Worm (Caenorhabditis elegans) whole organism, young adult: Measurements from ENCODE around the gene allo-1.

Experiments used
- B0336.3 ChIP-seq: fragments of 200-800 bp; sonication (Bioruptor generic); IDR thresholded peaks from 2 replicates; pipeline ENCODE4 v1.3.6; 2022; ENCODE audit warnings: missing genetic modification characterization, missing compliant biosample characterization
- F33H1.4 ChIP-seq: fragments of 200-800 bp; sonication (Bioruptor generic); IDR thresholded peaks from 2 replicates; pipeline ENCODE4 v1.3.6; 2022; ENCODE audit warnings: missing genetic modification reagents, missing genetic modification characterization, missing compliant biosample characterization
- F57C9.4 ChIP-seq: sonication (generic microtip); optimal IDR thresholded peaks from 2 replicates; lab custom pipeline; 2017; ENCODE audit warnings: mild to moderate bottlenecking, missing genetic modification characterization, missing compliant biosample characterization
- K12H6.12 ChIP-seq: fragments of 200-800 bp; sonication (Bioruptor generic); optimal IDR thresholded peaks from 2 replicates; lab custom pipeline; 2018; ENCODE audit warnings: mild to moderate bottlenecking, missing genetic modification characterization, missing compliant biosample characterization
- ZK185.1 ChIP-seq: sonication (generic microtip); optimal IDR thresholded peaks from 2 replicates; lab custom pipeline; 2016; ENCODE audit warnings: mild to moderate bottlenecking, missing genetic modification characterization, missing compliant biosample characterization; ENCODE audit not compliant: poor library complexity, severe bottlenecking
- attf-5 ChIP-seq: fragments of 200-800 bp; sonication (Bioruptor generic); optimal IDR thresholded peaks from 2 replicates; lab custom pipeline; 2018; ENCODE audit warnings: mild to moderate bottlenecking, missing genetic modification characterization, missing compliant biosample characterization
- bed-2 ChIP-seq: fragments of 200-800 bp; sonication (Bioruptor generic); IDR thresholded peaks from 2 replicates; pipeline ENCODE4 v1.3.6; 2022; ENCODE audit warnings: missing genetic modification reagents, missing genetic modification characterization, missing compliant biosample characterization
- cebp-1 ChIP-seq, 2 experiments: fragments of 200-800 bp in 1 of 2; sonication (Bioruptor generic) in 1 of 2; sonication (generic microtip) in 1 of 2; IDR thresholded peaks in 1 of 2; optimal IDR thresholded peaks in 1 of 2; 2 replicates each; pipeline versions ENCODE4 v1.3.6 to Lab custom; 2017 to 2022; ENCODE audit warnings: missing compliant biosample characterization in 2 of 2, missing genetic modification characterization in 2 of 2, mild to moderate bottlenecking in 1 of 2, missing genetic modification reagents in 1 of 2, moderate library complexity in 1 of 2
- ceh-27 ChIP-seq: fragments of 200-800 bp; sonication (Bioruptor generic); optimal IDR thresholded peaks from 2 replicates; lab custom pipeline; 2018; ENCODE audit warnings: mild to moderate bottlenecking, missing genetic modification characterization, moderate library complexity, missing compliant biosample characterization
- chd-7 ChIP-seq: sonication (generic microtip); optimal IDR thresholded peaks from 2 replicates; lab custom pipeline; 2016; ENCODE audit warnings: mild to moderate bottlenecking, missing genetic modification characterization, moderate library complexity, missing compliant biosample characterization
- die-1 ChIP-seq: sonication (generic microtip); optimal IDR thresholded peaks from 2 replicates; lab custom pipeline; 2016; ENCODE audit warnings: missing genotype, mild to moderate bottlenecking, missing genetic modification characterization, missing compliant biosample characterization
- dox-1 ChIP-seq: fragments of 200-800 bp; sonication (Bioruptor generic); IDR thresholded peaks from 2 replicates; pipeline ENCODE4 v1.3.6; 2022; ENCODE audit warnings: missing genetic modification reagents, missing genetic modification characterization, missing compliant biosample characterization
- dpl-1 ChIP-seq: fragments of 150-350 bp; optimal IDR thresholded peaks from 2 replicates; lab custom pipeline; 2014; ENCODE audit warnings: missing biosample characterization, missing genetic modification reagents, missing genetic modification characterization
- efl-1 ChIP-seq: fragments of 150-350 bp; optimal IDR thresholded peaks from 2 replicates; lab custom pipeline; 2014; ENCODE audit warnings: missing biosample characterization, missing genetic modification reagents, missing genetic modification characterization
- ekl-4 ChIP-seq: fragments of 200-800 bp; sonication (Bioruptor generic); IDR thresholded peaks from 2 replicates; pipeline ENCODE4 v1.3.6; 2022; ENCODE audit warnings: missing genetic modification reagents, missing genetic modification characterization, missing compliant biosample characterization
- ets-4 ChIP-seq: fragments of 200-800 bp; sonication (Bioruptor generic); optimal IDR thresholded peaks from 2 replicates; lab custom pipeline; 2018; ENCODE audit warnings: mild to moderate bottlenecking, missing genetic modification characterization, missing compliant biosample characterization
- hmg-1.2 ChIP-seq: fragments of 200-800 bp; sonication (Bioruptor generic); IDR thresholded peaks from 2 replicates; pipeline ENCODE4 v1.3.6; 2022; ENCODE audit warnings: missing genetic modification reagents, missing genetic modification characterization, missing compliant biosample characterization
- lin-35 ChIP-seq, 3 experiments: fragments of 150-350 bp in 2 of 3; sonication (generic microtip) in 1 of 3; optimal IDR thresholded peaks; 2 replicates each; lab custom pipeline; 2014 to 2018; ENCODE audit warnings: missing biosample characterization in 3 of 3, missing genetic modification characterization in 3 of 3, missing genetic modification reagents in 3 of 3
- lin-40 ChIP-seq: sonication (generic microtip); optimal IDR thresholded peaks from 2 replicates; lab custom pipeline; 2016; ENCODE audit warnings: missing genetic modification characterization, mild to moderate bottlenecking, missing compliant biosample characterization, missing genotype, missing genetic modification reagents
- lin-54 ChIP-seq: fragments of 200-800 bp; sonication (Bioruptor generic); optimal IDR thresholded peaks from 2 replicates; lab custom pipeline; 2018; ENCODE audit warnings: mild to moderate bottlenecking, missing genetic modification characterization, missing compliant biosample characterization
- lsy-27 ChIP-seq: sonication (generic microtip); optimal IDR thresholded peaks from 2 replicates; lab custom pipeline; 2017; ENCODE audit warnings: missing genetic modification characterization, mild to moderate bottlenecking, missing compliant biosample characterization, antibody characterized with exemption, missing genotype, borderline replicate concordance; ENCODE audit not compliant: insufficient read depth
- madf-10 ChIP-seq: sonication (generic microtip); optimal IDR thresholded peaks from 2 replicates; lab custom pipeline; 2016; ENCODE audit warnings: mild to moderate bottlenecking, missing genetic modification characterization, missing compliant biosample characterization
- madf-6 ChIP-seq: fragments of 200-800 bp; sonication (Bioruptor generic); IDR thresholded peaks from 2 replicates; pipeline ENCODE4 v1.3.6; 2022; ENCODE audit warnings: missing genetic modification reagents, missing genetic modification characterization, missing compliant biosample characterization
- madf-8 ChIP-seq: fragments of 200-800 bp; sonication (Bioruptor generic); conservative IDR thresholded peaks from 2 replicates; pipeline ENCODE4 v1.3.6; 2022; ENCODE audit warnings: missing genetic modification reagents, missing genetic modification characterization, missing compliant biosample characterization
- mcd-1 ChIP-seq: fragments of 200-800 bp; sonication (Bioruptor generic); IDR thresholded peaks from 2 replicates; pipeline ENCODE4 v1.3.6; 2022; ENCODE audit warnings: missing genetic modification reagents, missing genetic modification characterization, missing compliant biosample characterization
- nfya-2 ChIP-seq: fragments of 200-800 bp; sonication (Bioruptor generic); IDR thresholded peaks from 2 replicates; pipeline ENCODE4 v1.3.6; 2022; ENCODE audit warnings: missing genetic modification reagents, missing genetic modification characterization, missing compliant biosample characterization
- nfyb-1 ChIP-seq: fragments of 200-800 bp; sonication (Bioruptor generic); IDR thresholded peaks from 2 replicates; pipeline ENCODE4 v1.3.6; 2022; ENCODE audit warnings: missing genetic modification reagents, missing genetic modification characterization, missing compliant biosample characterization
- nhr-120 ChIP-seq: fragments of 200-800 bp; sonication (Bioruptor generic); IDR thresholded peaks from 2 replicates; pipeline ENCODE4 v1.3.6; 2022; ENCODE audit warnings: missing genetic modification characterization, missing compliant biosample characterization
- nhr-80 ChIP-seq: sonication (generic microtip); optimal IDR thresholded peaks from 2 replicates; lab custom pipeline; 2016; ENCODE audit warnings: missing genetic modification characterization, missing compliant biosample characterization
- pbrm-1 ChIP-seq: fragments of 200-800 bp; sonication (Bioruptor generic); IDR thresholded peaks from 2 replicates; pipeline ENCODE4 v1.3.6; 2022; ENCODE audit warnings: missing genetic modification reagents, missing genetic modification characterization, missing compliant biosample characterization
- pha-4 ChIP-seq: fragments of 150-350 bp; sonication (generic microtip); optimal IDR thresholded peaks from 2 replicates; lab custom pipeline; 2014; ENCODE audit warnings: missing biosample characterization, missing genetic modification reagents, missing genetic modification characterization
- sea-2 ChIP-seq: fragments of 200-800 bp; sonication (Bioruptor generic); IDR thresholded peaks from 2 replicates; pipeline ENCODE4 v1.3.6; 2022; ENCODE audit warnings: missing genetic modification characterization, missing compliant biosample characterization
- snpc-3.4 ChIP-seq: sonication (generic microtip); optimal IDR thresholded peaks from 2 replicates; lab custom pipeline; 2017; ENCODE audit warnings: missing genetic modification characterization, mild to moderate bottlenecking, missing compliant biosample characterization, antibody characterized with exemption, moderate library complexity, missing genotype, missing genetic modification reagents
- snpc-4 ChIP-seq, 5 experiments: fragments of 150-350 bp in 1 of 5; sonication (generic microtip) in 4 of 5; optimal IDR thresholded peaks; 2 replicates each; lab custom pipeline; 2014 to 2018; ENCODE audit warnings: missing genetic modification characterization in 5 of 5, missing biosample characterization in 3 of 5, antibody characterized with exemption in 2 of 5, mild to moderate bottlenecking in 2 of 5, missing compliant biosample characterization in 2 of 5, missing genotype in 2 of 5, moderate library complexity in 2 of 5, missing genetic modification reagents in 1 of 5
- somi-1 ChIP-seq: fragments of 200-800 bp; sonication (Bioruptor generic); optimal IDR thresholded peaks from 2 replicates; lab custom pipeline; 2018; ENCODE audit warnings: mild to moderate bottlenecking, missing genetic modification characterization, missing compliant biosample characterization
- tbp1 ChIP-seq: fragments of 200-800 bp; sonication (Bioruptor generic); optimal IDR thresholded peaks from 2 replicates; lab custom pipeline; 2018; ENCODE audit warnings: mild to moderate bottlenecking, missing genetic modification characterization, missing compliant biosample characterization
- tlf-1 ChIP-seq: fragments of 200-800 bp; sonication (Bioruptor generic); optimal IDR thresholded peaks from 2 replicates; lab custom pipeline; 2018; ENCODE audit warnings: mild to moderate bottlenecking, missing genetic modification characterization, missing compliant biosample characterization
- unc-62 ChIP-seq: fragments of 150-350 bp; optimal IDR thresholded peaks from 2 replicates; lab custom pipeline; 2014; ENCODE audit warnings: missing biosample characterization, missing genetic modification reagents, missing genetic modification characterization

The allo-1 gene

ce11 chrIV:10697022-10697979, at the start of gene allo-1:
allo-1 (minus strand) TSS chrIV:10697072.
- TF ChIP-seq F57C9.4 (tag; lab: Kevin White, UChicago): no peak
- TF ChIP-seq madf-6 (GFP tag; lab: Robert Waterston, UW): peak; percentile 64
- TF ChIP-seq lin-35 (GFP tag; optimal IDR thresholded peaks at IDR 0.05; lab: Kevin White, UChicago): peak in 1 of 3 experiments; percentile 34
- no peak for TF ChIP-seq snpc-3.4 (tag; lab: Kevin White, UChicago)
- TF ChIP-seq hmg-1.2 (GFP tag; lab: Robert Waterston, UW): peak; percentile 100
- peak; percentile 15 for TF ChIP-seq ceh-27 (GFP tag; lab: Kevin White, UChicago)
- TF ChIP-seq F33H1.4 (GFP tag; lab: Robert Waterston, UW): 0 out of 2 replicates have a peak, but pooled peaks have one; percentile 12
- no peak for TF ChIP-seq snpc-4 (GFP tag; optimal IDR thresholded peaks at IDR 0.05; lab: Kevin White, UChicago)
- no peak for TF ChIP-seq snpc-4 (tag; optimal IDR thresholded peaks at IDR 0.05; lab: Kevin White, UChicago)
- no peak for TF ChIP-seq bed-2 (GFP tag; lab: Robert Waterston, UW)
- TF ChIP-seq mcd-1: peak; percentile 28; the same call in 1 of the 2 replicates
- peak; percentile 62 for TF ChIP-seq efl-1 (GFP tag; lab: Kevin White, UChicago)
- no peak for TF ChIP-seq tlf-1 (GFP tag; lab: Kevin White, UChicago)
- no peak for TF ChIP-seq nhr-120 (GFP tag; lab: Robert Waterston, UW)
- TF ChIP-seq tbp1: peak; percentile 44
- peak; percentile 74 for TF ChIP-seq nhr-80 (tag; lab: Kevin White, UChicago)
- TF ChIP-seq unc-62 (GFP tag; lab: Kevin White, UChicago): no peak
- TF ChIP-seq dpl-1 (GFP tag; lab: Kevin White, UChicago): peak; percentile 36
- peak; percentile 66 for TF ChIP-seq lin-54 (GFP tag; lab: Kevin White, UChicago)
- no peak for TF ChIP-seq nfya-2 (GFP tag; lab: Robert Waterston, UW)
- peak; percentile 51 for TF ChIP-seq ZK185.1 (tag; lab: Kevin White, UChicago)
- peak; percentile 4 for TF ChIP-seq madf-10
- TF ChIP-seq B0336.3: peak; percentile 34; the same call in 1 of the 2 replicates
- TF ChIP-seq nfyb-1 (GFP tag; lab: Robert Waterston, UW): peak; percentile 28; the same call in 1 of the 2 replicates
- peak; percentile 97 for TF ChIP-seq cebp-1 (GFP tag; IDR thresholded peaks at IDR 0.05; lab: Robert Waterston, UW)
- peak; percentile 98 for TF ChIP-seq cebp-1 (tag; optimal IDR thresholded peaks at IDR 0.05; lab: Kevin White, UChicago)
- TF ChIP-seq die-1 (tag; lab: Kevin White, UChicago): no peak
- no peak for TF ChIP-seq sea-2 (GFP tag; lab: Robert Waterston, UW)
- TF ChIP-seq K12H6.12 (tag; lab: Kevin White, UChicago): peak; percentile 10
- TF ChIP-seq madf-8 (GFP tag; lab: Robert Waterston, UW): peak; percentile 17; the same call in 1 of the 2 replicates
- peak; percentile 90 for TF ChIP-seq attf-5 (GFP tag; lab: Kevin White, UChicago)
- TF ChIP-seq pbrm-1 (GFP tag; lab: Robert Waterston, UW): peak; percentile 49; the same call in 1 of the 2 replicates
- peak; percentile 4 for TF ChIP-seq pha-4 (tag; lab: Kevin White, UChicago)
- TF ChIP-seq ekl-4 (GFP tag; lab: Robert Waterston, UW): peak; percentile 42; the same call in 1 of the 2 replicates
- TF ChIP-seq dox-1: peak; percentile 28; the same call in 1 of the 2 replicates
- TF ChIP-seq ets-4: no peak
- peak; percentile 54 for TF ChIP-seq somi-1 (GFP tag; lab: Kevin White, UChicago)
- TF ChIP-seq lsy-27: no peak
- no peak for TF ChIP-seq chd-7
- TF ChIP-seq lin-40 (tag; lab: Kevin White, UChicago): peak; percentile 52
